Worm (Caenorhabditis elegans): ENCODE measurements around the gene frk-1.

frk-1 gene

ce11 chrIV:10016977-10017376 lies 26.0 kb upstream of the frk-1 start, which contains the start of gene ent-7:
Gene ent-7, plus strand, starts transcription at chrIV:10017277.
- no peak for TF ChIP-seq nhr-19 (GFP tag; conservative IDR thresholded peaks at IDR 0.05)
- TF ChIP-seq Y116A8C.19 (tag; optimal IDR thresholded peaks at IDR 0.05; ENCODE audit: borderline replicate concordance): no peak
- no peak for TF ChIP-seq efl-1 (optimal IDR thresholded peaks at IDR 0.05)
- TF ChIP-seq efl-1 (GFP tag; optimal IDR thresholded peaks at IDR 0.05 in 1 of 2): peak in 1 of 2 experiments; percentile 4
- TF ChIP-seq elt-3 (tag; optimal IDR thresholded peaks at IDR 0.05): no peak
- no peak for TF ChIP-seq fkh-4 (tag; optimal IDR thresholded peaks at IDR 0.05; ENCODE audit: borderline replicate concordance)
- no peak for TF ChIP-seq lin-15B (tag; optimal IDR thresholded peaks at IDR 0.05)

- TF ChIP-seq egl-13 (tag; optimal IDR thresholded peaks at IDR 0.05) (no peak), nhr-28 (tag; optimal IDR thresholded peaks at IDR 0.05) (no peak), irx-1 (tag; optimal IDR thresholded peaks at IDR 0.05) (no peak), hlh-17 (GFP tag; optimal IDR thresholded peaks at IDR 0.05; ENCODE audit: borderline replicate concordance) (no peak), nhr-12 (tag; optimal IDR thresholded peaks at IDR 0.05) (no peak), lin-13 (GFP tag; optimal IDR thresholded peaks at IDR 0.05) (no peak), nhr-85 (tag) (no peak), ztf-4 (tag; optimal IDR thresholded peaks at IDR 0.05) (no peak), ama-1 (optimal IDR thresholded peaks at IDR 0.05) (no peak), sup-37 (GFP tag; optimal IDR thresholded peaks at IDR 0.05) (no peak), tlp-1 (tag; optimal IDR thresholded peaks at IDR 0.05) (no peak), C34B4.2 (tag; optimal IDR thresholded peaks at IDR 0.05) (no peak), mep-1 (tag; optimal IDR thresholded peaks at IDR 0.05) (no peak), rnt-1 (tag; optimal IDR thresholded peaks at IDR 0.05) (no peak), Y116A8C.19 (tag; optimal IDR thresholded peaks at IDR 0.05; ENCODE audit: borderline replicate concordance) (no peak), nhr-237 (tag; optimal IDR thresholded peaks at IDR 0.05) (no peak)
Observed at ce11 chrIV:10017633-10018032, 25.3 kb upstream of the frk-1 start, which contains the start of gene F44D12.2. Gene F44D12.2, minus strand, starts transcription at chrIV:10017733.

- TF ChIP-seq F16B12.6 (tag; optimal IDR thresholded peaks at IDR 0.05) (no peak), ets-5 (GFP tag; IDR thresholded peaks at IDR 0.05) (no peak), C16A3.4 (tag; optimal IDR thresholded peaks at IDR 0.05) (no peak), isw-1 (GFP tag; IDR thresholded peaks at IDR 0.05) (no peak), tlp-1 (tag; optimal IDR thresholded peaks at IDR 0.05) (no peak), unc-62 (GFP tag; optimal IDR thresholded peaks at IDR 0.05) (no peak), vab-15 (tag; optimal IDR thresholded peaks at IDR 0.05) (no peak), lir-3 (tag; optimal IDR thresholded peaks at IDR 0.05; ENCODE audit: poor library complexity) (no peak), elt-2 (tag; optimal IDR thresholded peaks at IDR 0.05) (no peak), fkh-8 (tag; optimal IDR thresholded peaks at IDR 0.05) (no peak), aha-1 (tag; optimal IDR thresholded peaks at IDR 0.05) (no peak), grh-1 (GFP tag; IDR thresholded peaks at IDR 0.05) (no peak)
Observed at ce11 chrIV:10021283-10021682, 21.7 kb upstream of the frk-1 start, which contains the start of gene F44D12.19. Gene F44D12.19, plus strand, starts transcription at chrIV:10021583.

DNA sequence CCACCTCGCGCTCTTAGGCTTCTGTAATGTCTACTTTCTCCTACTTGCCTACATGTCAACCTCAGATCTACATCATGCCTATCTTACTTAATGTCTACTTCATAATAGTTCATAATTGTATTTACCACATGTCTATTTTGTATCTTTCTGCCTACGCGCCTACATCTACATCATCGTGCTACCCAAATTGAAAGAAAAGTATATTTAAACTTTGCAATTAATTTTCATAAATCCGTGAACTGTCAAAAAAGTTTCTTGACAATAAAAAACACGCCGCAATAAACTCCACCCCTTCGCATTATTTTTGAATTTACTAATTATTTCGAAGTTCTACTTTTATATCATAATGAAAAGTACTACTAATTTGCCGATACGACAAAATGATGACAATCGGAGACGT lies 20.0 kb upstream of the frk-1 start, which contains the start of gene F44D12.8:
Gene F44D12.8 (plus strand): TSS at position 301 of the 400 bp plus-strand sequence.
- TF ChIP-seq lin-13 (GFP tag; optimal IDR thresholded peaks at IDR 0.05) (no peak), aly-2 (tag; optimal IDR thresholded peaks at IDR 0.05) (no peak), unc-130 (tag; optimal IDR thresholded peaks at IDR 0.05) (no peak), nhr-12 (tag; optimal IDR thresholded peaks at IDR 0.05) (no peak), blmp-1 (tag; optimal IDR thresholded peaks at IDR 0.05) (no peak), efl-1 (optimal IDR thresholded peaks at IDR 0.05) (no peak), efl-1 (GFP tag; optimal IDR thresholded peaks at IDR 0.05 in 1 of 2) (no peak), alr-1 (tag; optimal IDR thresholded peaks at IDR 0.05; ENCODE audit: borderline replicate concordance) (no peak), pag-3 (tag; optimal IDR thresholded peaks at IDR 0.05; ENCODE audit: borderline replicate concordance, insufficient read depth) (no peak), nhr-77 (tag; optimal IDR thresholded peaks at IDR 0.05) (no peak), dpl-1 (GFP tag; optimal IDR thresholded peaks at IDR 0.05) (no peak), nhr-19 (GFP tag; conservative IDR thresholded peaks at IDR 0.05) (no peak), tlp-1 (tag; optimal IDR thresholded peaks at IDR 0.05) (no peak), Y116A8C.19 (tag; optimal IDR thresholded peaks at IDR 0.05; ENCODE audit: borderline replicate concordance) (no peak), lin-35 (GFP tag; optimal IDR thresholded peaks at IDR 0.05) (no peak), mef-2 (tag; optimal IDR thresholded peaks at IDR 0.05) (no peak)
